Worm (Caenorhabditis elegans): Measurements from ENCODE around the gene F20D6.11.
A peak's percentile ranks its signal among the peaks of the same experiment; 100 is the strongest.

F20D6.11 gene

ce11 chrV:8230056-8230455 lies 31.2 kb upstream of the F20D6.11 start:
- no peak for TF ChIP-seq B0310.2 (tag; optimal IDR thresholded peaks at IDR 0.05)
- TF ChIP-seq tbx-37 (GFP tag; conservative IDR thresholded peaks at IDR 0.05): 0 out of 2 replicates have a peak, but pooled peaks have one; percentile 22
- TF ChIP-seq ets-7 (tag; optimal IDR thresholded peaks at IDR 0.05): no peak
- peak; percentile 60; the same call in 1 of the 2 replicates for TF ChIP-seq scrt-1 (GFP tag; IDR thresholded peaks at IDR 0.05)
- TF ChIP-seq pes-1 (GFP tag; IDR thresholded peaks at IDR 0.05): no peak
- no peak for TF ChIP-seq aly-1 (tag; optimal IDR thresholded peaks at IDR 0.05)
- no peak for TF ChIP-seq F13C5.2 (tag; optimal IDR thresholded peaks at IDR 0.05)
- no peak for TF ChIP-seq ama-1 (optimal IDR thresholded peaks at IDR 0.05)
- TF ChIP-seq flt-1 (GFP tag; IDR thresholded peaks at IDR 0.05): 0 out of 2 replicates have a peak, but pooled peaks have one; percentile 44
- TF ChIP-seq tra-4 (tag; optimal IDR thresholded peaks at IDR 0.05): no peak
- TF ChIP-seq hmg-4 (GFP tag; optimal IDR thresholded peaks at IDR 0.05): peak; percentile 19
- no peak for TF ChIP-seq hmbx-1 (tag; optimal IDR thresholded peaks at IDR 0.05)

- TF ChIP-seq hmg-4 (GFP tag; optimal IDR thresholded peaks at IDR 0.05): peak; percentile 23
- no peak for TF ChIP-seq pes-1 (GFP tag; IDR thresholded peaks at IDR 0.05)
- no peak for TF ChIP-seq tra-4 (tag; optimal IDR thresholded peaks at IDR 0.05)
- no peak for TF ChIP-seq tbx-37 (GFP tag; conservative IDR thresholded peaks at IDR 0.05)
- no peak for TF ChIP-seq hmbx-1 (tag; optimal IDR thresholded peaks at IDR 0.05)
- TF ChIP-seq B0310.2 (tag; optimal IDR thresholded peaks at IDR 0.05): no peak
- peak; percentile 73 for TF ChIP-seq ama-1 (optimal IDR thresholded peaks at IDR 0.05)
- TF ChIP-seq ets-7 (tag; optimal IDR thresholded peaks at IDR 0.05): no peak
- TF ChIP-seq aly-1 (tag; optimal IDR thresholded peaks at IDR 0.05): peak; percentile 8
- no peak for TF ChIP-seq sea-1 (GFP tag; conservative IDR thresholded peaks at IDR 0.05)
- TF ChIP-seq F13C5.2 (tag; optimal IDR thresholded peaks at IDR 0.05): peak; percentile 57
- TF ChIP-seq tbx-11 (GFP tag; IDR thresholded peaks at IDR 0.05): peak; percentile 30; the same call in 1 of the 2 replicates
- TF ChIP-seq hnd-1 (tag; optimal IDR thresholded peaks at IDR 0.05): no peak
- TF ChIP-seq scrt-1 (GFP tag; IDR thresholded peaks at IDR 0.05): no peak
- no peak for TF ChIP-seq ceh-36 (tag; optimal IDR thresholded peaks at IDR 0.05)
- no peak for TF ChIP-seq ceh-13 (GFP tag; optimal IDR thresholded peaks at IDR 0.05)
- TF ChIP-seq flt-1 (GFP tag; IDR thresholded peaks at IDR 0.05): no peak
These were observed 29.8 kb upstream of the F20D6.11 start for ce11 chrV:8228712-8229119.

ce11 chrV:8226812-8227211 lies 27.9 kb upstream of the F20D6.11 start, which contains the start of gene K07C11.10:
Gene K07C11.10, minus strand, starts transcription at chrV:8226912.
- TF ChIP-seq ceh-13 (GFP tag; optimal IDR thresholded peaks at IDR 0.05): no peak
- TF ChIP-seq sea-1 (GFP tag; conservative IDR thresholded peaks at IDR 0.05): no peak
- TF ChIP-seq ama-1 (optimal IDR thresholded peaks at IDR 0.05): no peak
- no peak for TF ChIP-seq B0310.2 (tag; optimal IDR thresholded peaks at IDR 0.05)
- TF ChIP-seq F13C5.2 (tag; optimal IDR thresholded peaks at IDR 0.05): no peak
- TF ChIP-seq hnd-1 (tag; optimal IDR thresholded peaks at IDR 0.05): no peak
- TF ChIP-seq pes-1 (GFP tag; IDR thresholded peaks at IDR 0.05): no peak
- TF ChIP-seq scrt-1 (GFP tag; IDR thresholded peaks at IDR 0.05): no peak
- no peak for TF ChIP-seq tbx-37 (GFP tag; conservative IDR thresholded peaks at IDR 0.05)
- no peak for TF ChIP-seq tra-4 (tag; optimal IDR thresholded peaks at IDR 0.05)
- TF ChIP-seq hmg-4 (GFP tag; optimal IDR thresholded peaks at IDR 0.05): no peak
- no peak for TF ChIP-seq tbx-11 (GFP tag; IDR thresholded peaks at IDR 0.05)
- no peak for TF ChIP-seq hmbx-1 (tag; optimal IDR thresholded peaks at IDR 0.05)
- no peak for TF ChIP-seq ets-7 (tag; optimal IDR thresholded peaks at IDR 0.05)
- no peak for TF ChIP-seq aly-1 (tag; optimal IDR thresholded peaks at IDR 0.05)
- no peak for TF ChIP-seq ceh-36 (tag; optimal IDR thresholded peaks at IDR 0.05)
- TF ChIP-seq flt-1 (GFP tag; IDR thresholded peaks at IDR 0.05): no peak

- TF ChIP-seq hmbx-1 (tag; optimal IDR thresholded peaks at IDR 0.05) (no peak), scrt-1 (GFP tag; IDR thresholded peaks at IDR 0.05) (no peak), hnd-1 (tag; optimal IDR thresholded peaks at IDR 0.05) (no peak), ets-7 (tag; optimal IDR thresholded peaks at IDR 0.05) (no peak), pes-1 (GFP tag; IDR thresholded peaks at IDR 0.05) (no peak), tra-4 (tag; optimal IDR thresholded peaks at IDR 0.05) (no peak), tbx-11 (GFP tag; IDR thresholded peaks at IDR 0.05) (no peak), B0310.2 (tag; optimal IDR thresholded peaks at IDR 0.05) (no peak), aly-1 (tag; optimal IDR thresholded peaks at IDR 0.05) (no peak), tbx-37 (GFP tag; conservative IDR thresholded peaks at IDR 0.05) (no peak), F13C5.2 (tag; optimal IDR thresholded peaks at IDR 0.05) (no peak), hmg-4 (GFP tag; optimal IDR thresholded peaks at IDR 0.05) (no peak), ceh-13 (GFP tag; optimal IDR thresholded peaks at IDR 0.05) (no peak), ama-1 (optimal IDR thresholded peaks at IDR 0.05) (no peak), sea-1 (GFP tag; conservative IDR thresholded peaks at IDR 0.05) (no peak), flt-1 (GFP tag; IDR thresholded peaks at IDR 0.05) (no peak), ceh-36 (tag; optimal IDR thresholded peaks at IDR 0.05) (no peak)
These were observed 25.7 kb upstream of the F20D6.11 start, which contains the start of gene pax-1 for ce11 chrV:8224634-8225033. Gene pax-1, plus strand, starts transcription at chrV:8224934.

ce11 chrV:8223417-8223816 lies 24.5 kb upstream of the F20D6.11 start:
- TF ChIP-seq hnd-1 (tag; optimal IDR thresholded peaks at IDR 0.05): no peak
- no peak for TF ChIP-seq scrt-1 (GFP tag; IDR thresholded peaks at IDR 0.05)
- TF ChIP-seq ama-1 (optimal IDR thresholded peaks at IDR 0.05): peak; percentile 22

- TF ChIP-seq flt-1 (GFP tag; IDR thresholded peaks at IDR 0.05) (no peak), ceh-36 (tag; optimal IDR thresholded peaks at IDR 0.05) (no peak), F13C5.2 (tag; optimal IDR thresholded peaks at IDR 0.05) (no peak), aly-1 (tag; optimal IDR thresholded peaks at IDR 0.05) (no peak), sea-1 (GFP tag; conservative IDR thresholded peaks at IDR 0.05) (no peak)
These were observed 22.2 kb upstream of the F20D6.11 start, which contains the start of the genes cogc-6 and air-1 for ce11 chrV:8221083-8221538. Gene cogc-6, minus strand, starts transcription at chrV:8221316. Gene air-1, plus strand, starts transcription at chrV:8221488.

- TF ChIP-seq tra-4 (tag; optimal IDR thresholded peaks at IDR 0.05): no peak
- no peak for TF ChIP-seq hmg-4 (GFP tag; optimal IDR thresholded peaks at IDR 0.05)
- TF ChIP-seq pes-1 (GFP tag; IDR thresholded peaks at IDR 0.05): no peak
- no peak for TF ChIP-seq ceh-36 (tag; optimal IDR thresholded peaks at IDR 0.05)
- TF ChIP-seq flt-1 (GFP tag; IDR thresholded peaks at IDR 0.05): no peak
- TF ChIP-seq sea-1 (GFP tag; conservative IDR thresholded peaks at IDR 0.05): no peak
- no peak for TF ChIP-seq hmbx-1 (tag; optimal IDR thresholded peaks at IDR 0.05)
- no peak for TF ChIP-seq tbx-37 (GFP tag; conservative IDR thresholded peaks at IDR 0.05)
These were observed 20.7 kb upstream of the F20D6.11 start for ce11 chrV:8219550-8219949.
